Worm (Caenorhabditis elegans) whole organism, L4 larva: ENCODE measurements around the gene F14D7.9.
"Not testable (repeated sequence)": the region's sequence is repeated elsewhere in the genome, so short reads cannot be mapped to it uniquely, and the experiment has no call there.

Experiments used
- D1046.2 ChIP-seq: fragments of 200-800 bp; sonication (Bioruptor generic); IDR thresholded peaks from 2 replicates; pipeline ENCODE4 v1.3.6; 2022; ENCODE audit warnings: missing genetic modification characterization, missing compliant biosample characterization
- F10B5.3 ChIP-seq: sonication (generic microtip); optimal IDR thresholded peaks from 2 replicates; lab custom pipeline; 2016; ENCODE audit warnings: mild to moderate bottlenecking, missing genetic modification characterization, missing compliant biosample characterization
- F44E2.7 ChIP-seq: fragments of 200-800 bp; sonication (Bioruptor generic); IDR thresholded peaks from 2 replicates; pipeline ENCODE4 v2.1.2; 2022; ENCODE audit warnings: missing genetic modification characterization, missing compliant biosample characterization
- F49E8.2 ChIP-seq: sonication (generic microtip); optimal IDR thresholded peaks from 2 replicates; lab custom pipeline; 2016; ENCODE audit warnings: missing compliant biosample characterization, mild to moderate bottlenecking, missing genetic modification characterization, borderline replicate concordance
- R02D3.7 ChIP-seq: fragments of 150-350 bp; sonication (generic microtip); optimal IDR thresholded peaks from 3 replicates; lab custom pipeline; 2014; ENCODE audit warnings: missing biosample characterization, missing genetic modification characterization
- Y48G9A.11 ChIP-seq: fragments of 200-800 bp; sonication (Bioruptor generic); IDR thresholded peaks from 2 replicates; pipeline ENCODE4 v1.3.6; 2022; ENCODE audit warnings: missing genetic modification reagents, missing genetic modification characterization, missing compliant biosample characterization
- Y5F2A.4 ChIP-seq: fragments of 200-800 bp; sonication (Bioruptor generic); optimal IDR thresholded peaks from 2 replicates; lab custom pipeline; 2018; ENCODE audit warnings: mild to moderate bottlenecking, missing genetic modification characterization, missing compliant biosample characterization
- ZK546.5 ChIP-seq, 2 experiments: sonication (generic microtip); optimal IDR thresholded peaks; 2 replicates each; lab custom pipeline; 2017; ENCODE audit warnings: missing biosample characterization in 2 of 2, missing genetic modification characterization in 2 of 2
- aha-1 ChIP-seq: fragments of 150-350 bp; peaks from one replicate; lab custom pipeline; 2014; ENCODE audit warnings: missing biosample characterization, missing genetic modification characterization
- attf-4 ChIP-seq: sonication (generic microtip); optimal IDR thresholded peaks from 3 replicates; lab custom pipeline; 2017; ENCODE audit warnings: missing biosample characterization, missing genetic modification characterization
- ceh-20 ChIP-seq: fragments of 200-800 bp; sonication (Bioruptor generic); IDR thresholded peaks from 2 replicates; pipeline ENCODE4 v1.3.6; 2022; ENCODE audit warnings: missing genetic modification reagents, missing genetic modification characterization, missing compliant biosample characterization
- ceh-62 ChIP-seq: sonication (generic microtip); optimal IDR thresholded peaks from 2 replicates; lab custom pipeline; 2017; ENCODE audit warnings: missing biosample characterization, missing genetic modification characterization
- ceh-82 ChIP-seq: sonication (generic microtip); optimal IDR thresholded peaks from 2 replicates; lab custom pipeline; 2017; ENCODE audit warnings: missing biosample characterization, missing genetic modification characterization
- ctbp-1 ChIP-seq: fragments of 200-800 bp; sonication (Bioruptor generic); IDR thresholded peaks from 2 replicates; pipeline ENCODE4 v1.3.6; 2022; ENCODE audit warnings: missing genetic modification reagents, missing genetic modification characterization, missing compliant biosample characterization
- daf-12 ChIP-seq: fragments of 150-350 bp; optimal IDR thresholded peaks from 2 replicates; lab custom pipeline; 2014; ENCODE audit warnings: missing biosample characterization, missing genetic modification reagents, missing genetic modification characterization
- daf-16 ChIP-seq, 3 experiments: sonication (generic microtip); optimal IDR thresholded peaks; 2 replicates each; lab custom pipeline; 2016 to 2017; ENCODE audit warnings: missing genetic modification characterization in 3 of 3, missing genetic modification reagents in 3 of 3, mild to moderate bottlenecking in 2 of 3, missing compliant biosample characterization in 2 of 3, missing biosample characterization in 1 of 3, moderate library complexity in 1 of 3
- daf-8 ChIP-seq: fragments of 200-800 bp; sonication (Bioruptor generic); IDR thresholded peaks from 2 replicates; pipeline ENCODE4 v1.3.6; 2022; ENCODE audit warnings: missing genetic modification characterization, missing compliant biosample characterization
- dmd-8 ChIP-seq: fragments of 200-800 bp; sonication (Bioruptor generic); IDR thresholded peaks from 2 replicates; pipeline ENCODE4 v1.3.6; 2022; ENCODE audit warnings: missing genetic modification characterization, missing compliant biosample characterization
- dve-1 ChIP-seq: sonication (generic microtip); optimal IDR thresholded peaks from 2 replicates; lab custom pipeline; 2017; ENCODE audit warnings: antibody characterized with exemption, mild to moderate bottlenecking, missing genetic modification characterization, missing compliant biosample characterization; ENCODE audit not compliant: insufficient read depth
- egl-43 ChIP-seq: fragments of 200-800 bp; sonication (Bioruptor generic); IDR thresholded peaks from 2 replicates; pipeline ENCODE4 v1.3.6; 2022; ENCODE audit warnings: missing genetic modification reagents, missing genetic modification characterization, missing compliant biosample characterization
- fos-1 ChIP-seq: fragments of 150-350 bp; optimal IDR thresholded peaks from 2 replicates; lab custom pipeline; 2014; ENCODE audit warnings: missing biosample characterization, missing genetic modification characterization
- gei-8 ChIP-seq: fragments of 200-800 bp; sonication (Bioruptor generic); optimal IDR thresholded peaks from 2 replicates; lab custom pipeline; 2018; ENCODE audit warnings: mild to moderate bottlenecking, missing genetic modification characterization, missing compliant biosample characterization
- jun-1 ChIP-seq: fragments of 150-350 bp; optimal IDR thresholded peaks from 2 replicates; lab custom pipeline; 2014; ENCODE audit warnings: missing biosample characterization, missing genetic modification reagents, missing genetic modification characterization
- lin-39 ChIP-seq: fragments of 150-350 bp; optimal IDR thresholded peaks from 2 replicates; lab custom pipeline; 2014; ENCODE audit warnings: missing biosample characterization, missing genetic modification reagents, missing genetic modification characterization
- madf-5 ChIP-seq, 2 experiments: fragments of 200-800 bp; sonication (Bioruptor generic); IDR thresholded peaks; 2 replicates each; pipeline ENCODE4 v1.3.6; 2022; ENCODE audit warnings: missing compliant biosample characterization in 2 of 2, missing genetic modification characterization in 2 of 2
- mep-1 ChIP-seq: fragments of 150-350 bp; sonication (generic microtip); optimal IDR thresholded peaks from 3 replicates; lab custom pipeline; 2014; ENCODE audit warnings: missing biosample characterization, missing genetic modification characterization
- mxl-2 ChIP-seq: fragments of 200-800 bp; sonication (Bioruptor generic); conservative IDR thresholded peaks from 2 replicates; pipeline ENCODE4 v1.3.6; 2022; ENCODE audit warnings: missing genetic modification reagents, missing genetic modification characterization, missing compliant biosample characterization
- mxl-3 ChIP-seq: fragments of 200-800 bp; sonication (Bioruptor generic); optimal IDR thresholded peaks from 2 replicates; lab custom pipeline; 2018; ENCODE audit warnings: mild to moderate bottlenecking, missing genetic modification characterization, missing compliant biosample characterization
- nhr-11 ChIP-seq: fragments of 150-350 bp; optimal IDR thresholded peaks from 2 replicates; lab custom pipeline; 2014; ENCODE audit warnings: missing biosample characterization, missing genetic modification characterization
- nhr-111 ChIP-seq: fragments of 200-800 bp; sonication (Bioruptor generic); optimal IDR thresholded peaks from 2 replicates; lab custom pipeline; 2018; ENCODE audit warnings: mild to moderate bottlenecking, missing genetic modification characterization, missing compliant biosample characterization
- nhr-25 ChIP-seq: sonication (generic microtip); optimal IDR thresholded peaks from 2 replicates; lab custom pipeline; 2017; ENCODE audit warnings: missing genetic modification characterization, mild to moderate bottlenecking, missing compliant biosample characterization, antibody characterized with exemption, moderate library complexity, borderline replicate concordance; ENCODE audit not compliant: insufficient read depth
- nhr-28 ChIP-seq: fragments of 150-350 bp; optimal IDR thresholded peaks from 2 replicates; lab custom pipeline; 2014; ENCODE audit warnings: missing biosample characterization, missing genetic modification characterization
- nhr-76 ChIP-seq: fragments of 150-350 bp; optimal IDR thresholded peaks from 2 replicates; lab custom pipeline; 2014; ENCODE audit warnings: missing biosample characterization, missing genetic modification characterization
- nhr-77 ChIP-seq: fragments of 150-350 bp; optimal IDR thresholded peaks from 2 replicates; lab custom pipeline; 2014; ENCODE audit warnings: missing biosample characterization, missing genetic modification characterization
- php-3 ChIP-seq: fragments of 200-800 bp; sonication (Bioruptor generic); IDR thresholded peaks from 2 replicates; pipeline ENCODE4 v1.3.6; 2022; ENCODE audit warnings: missing genetic modification reagents, missing genetic modification characterization, missing compliant biosample characterization
- rbr-2 ChIP-seq: sonication (generic microtip); optimal IDR thresholded peaks from 2 replicates; lab custom pipeline; 2016; ENCODE audit warnings: missing genotype, missing genetic modification characterization, missing compliant biosample characterization
- sdz-12 ChIP-seq: fragments of 200-800 bp; sonication (Bioruptor generic); optimal IDR thresholded peaks from 2 replicates; lab custom pipeline; 2018; ENCODE audit warnings: mild to moderate bottlenecking, missing genetic modification characterization, missing compliant biosample characterization
- set-16 ChIP-seq: fragments of 200-800 bp; sonication (Bioruptor generic); IDR thresholded peaks from 2 replicates; pipeline ENCODE4 v1.3.6; 2022; ENCODE audit warnings: missing genetic modification reagents, missing genetic modification characterization, missing compliant biosample characterization
- unc-130 ChIP-seq: sonication (generic microtip); optimal IDR thresholded peaks from 2 replicates; lab custom pipeline; 2016; ENCODE audit warnings: missing genetic modification reagents, missing genetic modification characterization, missing compliant biosample characterization
- unc-39 ChIP-seq: sonication (generic microtip); optimal IDR thresholded peaks from 2 replicates; lab custom pipeline; 2017; ENCODE audit warnings: missing biosample characterization, missing genetic modification characterization
- zfp-3 ChIP-seq: fragments of 200-800 bp; sonication (Bioruptor generic); conservative IDR thresholded peaks from 2 replicates; pipeline ENCODE4 v1.3.6; 2022; ENCODE audit warnings: missing genetic modification reagents, missing genetic modification characterization, missing compliant biosample characterization

The F14D7.9 gene

ce11 chrV:14274268-14274667 lies 20.2 kb upstream of the F14D7.9 start, which contains the start of gene F40G12.7:
Gene F40G12.7 (plus strand): TSS chrV:14274568.
- TF ChIP-seq mxl-2 (GFP tag; lab: Robert Waterston, UW); egl-43 (GFP tag; lab: Robert Waterston, UW); nhr-28 (tag; lab: Kevin White, UChicago): not testable (repeated sequence)
- TF ChIP-seq, all 104 proteins: peak for 0; not testable (repeated sequence) for 104

ce11 chrV:14277456-14277855 lies 17.0 kb upstream of the F14D7.9 start:
- TF ChIP-seq aha-1 (peak; percentile 54), Y48G9A.11 (GFP tag; lab: Robert Waterston, UW) (0 out of 2 replicates have a peak, but pooled peaks have one; percentile 6)
- TF ChIP-seq, all 104 proteins: peak for 2; not testable (repeated sequence) for 102

DNA sequence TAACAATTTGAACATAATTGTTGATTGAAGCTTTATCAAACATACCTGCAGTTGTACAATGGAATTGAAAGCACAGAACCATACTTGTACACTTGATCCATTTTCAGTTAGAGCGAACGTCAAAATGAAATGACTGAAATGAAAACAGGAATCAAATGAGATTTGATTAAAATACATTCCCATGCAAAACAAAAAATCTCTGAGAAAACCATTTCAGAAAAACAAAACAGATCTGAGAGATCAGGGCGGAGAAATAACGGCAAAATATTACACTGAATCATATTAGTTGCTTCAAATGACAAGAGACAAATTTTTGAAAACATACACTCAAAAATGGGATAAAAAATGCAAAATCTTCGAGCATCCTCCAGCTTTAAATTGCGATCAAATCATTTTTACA lies 14.7 kb upstream of the F14D7.9 start, which contains the start of gene srt-33:
srt-33 (minus strand) TSS at position 101 of the 400 bp plus-strand sequence.
- no peak for TF ChIP-seq sdz-12
- TF ChIP-seq daf-12 (tag; lab: Kevin White, UChicago): no peak
- TF ChIP-seq nhr-11: no peak
- TF ChIP-seq nhr-25: no peak
- no peak for TF ChIP-seq nhr-76 (tag; lab: Kevin White, UChicago)
- TF ChIP-seq nhr-28 (tag; lab: Kevin White, UChicago): no peak
- TF ChIP-seq R02D3.7: no peak
- TF ChIP-seq jun-1: no peak
- TF ChIP-seq aha-1: no peak
- no peak for TF ChIP-seq nhr-77 (tag; lab: Kevin White, UChicago)
- no peak for TF ChIP-seq attf-4
- no peak for TF ChIP-seq F49E8.2 (tag; lab: Kevin White, UChicago)
- no peak for TF ChIP-seq mxl-3
- no peak for TF ChIP-seq gei-8

- TF ChIP-seq madf-5 (GFP tag; IDR thresholded peaks at IDR 0.05; lab: Robert Waterston, UW): no peak
- TF ChIP-seq ctbp-1: no peak
- no peak for TF ChIP-seq F44E2.7
- no peak for TF ChIP-seq nhr-25
- no peak for TF ChIP-seq F10B5.3 (tag; lab: Kevin White, UChicago)
- no peak for TF ChIP-seq dmd-8 (GFP tag; lab: Robert Waterston, UW)
- no peak for TF ChIP-seq ZK546.5 (tag; optimal IDR thresholded peaks at IDR 0.05; lab: Kevin White, UChicago)
- TF ChIP-seq rbr-2 (tag; lab: Kevin White, UChicago): no peak
- TF ChIP-seq D1046.2 (GFP tag; lab: Robert Waterston, UW): no peak
- TF ChIP-seq daf-16 (GFP tag; optimal IDR thresholded peaks at IDR 0.05; lab: Kevin White, UChicago): no peak
- no peak for TF ChIP-seq daf-16 (tag; optimal IDR thresholded peaks at IDR 0.05; lab: Kevin White, UChicago)
- TF ChIP-seq mep-1 (tag; lab: Kevin White, UChicago): no peak
- TF ChIP-seq ceh-62 (tag; lab: Kevin White, UChicago): no peak
- no peak for TF ChIP-seq ceh-20 (GFP tag; lab: Robert Waterston, UW)
- TF ChIP-seq fos-1 (tag; lab: Kevin White, UChicago): no peak
- no peak for TF ChIP-seq unc-39 (tag; lab: Kevin White, UChicago)
- no peak for TF ChIP-seq F49E8.2 (tag; lab: Kevin White, UChicago)
Observed at ce11 chrV:14282222-14282709, 12.2 kb upstream of the F14D7.9 start, which contains the start of the genes srt-74 and F40G12.9. Gene srt-74 (minus strand): TSS chrV:14282322. Gene F40G12.9 (plus strand): TSS chrV:14282659.

ce11 chrV:14283241-14283640 lies 11.3 kb upstream of the F14D7.9 start, which contains the start of gene F40G12.10:
Gene F40G12.10 (plus strand): TSS chrV:14283541.
- TF ChIP-seq D1046.2 (GFP tag; lab: Robert Waterston, UW) (no peak), ceh-82 (tag; lab: Kevin White, UChicago) (no peak), zfp-3 (GFP tag; lab: Robert Waterston, UW) (no peak), nhr-111 (no peak), Y5F2A.4 (GFP tag; lab: Kevin White, UChicago) (no peak), F44E2.7 (no peak), set-16 (no peak), gei-8 (no peak), mxl-2 (GFP tag; lab: Robert Waterston, UW) (no peak), lin-39 (no peak), daf-8 (GFP tag; lab: Robert Waterston, UW) (no peak), unc-130 (GFP tag; lab: Kevin White, UChicago) (no peak), php-3 (no peak), dve-1 (tag; lab: Kevin White, UChicago) (no peak), ceh-20 (GFP tag; lab: Robert Waterston, UW) (no peak)
